Fruit fly (Drosophila melanogaster) whole organism, wandering third instar larva: ENCODE results near the gene CG2926.

Experiments used
- Abd-B ChIP-seq: fragments of >200 bp; optimal IDR thresholded peaks from 2 replicates; lab custom pipeline; 2017; ENCODE audit warnings: missing biosample characterization, missing genetic modification characterization
- CG32264 ChIP-seq: fragments of 200-800 bp; sonication (Bioruptor generic); optimal IDR thresholded peaks from 2 replicates; lab custom pipeline; 2016; ENCODE audit warnings: missing biosample characterization, missing genetic modification characterization
- CG9705 ChIP-seq: fragments of 200-800 bp; sonication (Bioruptor generic); optimal IDR thresholded peaks from 2 replicates; lab custom pipeline; 2018; ENCODE audit warnings: missing biosample characterization, mild to moderate bottlenecking, missing genetic modification characterization
- CrebA ChIP-seq: fragments of 200-800 bp; sonication (Bioruptor generic); optimal IDR thresholded peaks from 2 replicates; lab custom pipeline; 2016; ENCODE audit warnings: missing biosample characterization, mild to moderate bottlenecking, missing genetic modification characterization, borderline replicate concordance
- Dif ChIP-seq: fragments of 200-275, 200-300 bp; sonication (Bioruptor generic); optimal IDR thresholded peaks from 2 replicates; lab custom pipeline; 2018; ENCODE audit warnings: missing biosample characterization, missing genetic modification characterization; ENCODE audit not compliant: partially characterized antibody
- Hr78 ChIP-seq: fragments of >200 bp; optimal IDR thresholded peaks from 2 replicates; lab custom pipeline; 2017; ENCODE audit warnings: missing biosample characterization, missing genetic modification characterization
- Hr83 ChIP-seq: fragments of 200-300 bp; sonication (Bioruptor generic); optimal IDR thresholded peaks from 2 replicates; lab custom pipeline; 2016; ENCODE audit warnings: missing biosample characterization, mild to moderate bottlenecking, missing genetic modification characterization, moderate library complexity; ENCODE audit not compliant: poor library complexity, severe bottlenecking
- Myc ChIP-seq: fragments of >200 bp; optimal IDR thresholded peaks from 2 replicates; lab custom pipeline; 2017
- OdsH ChIP-seq: fragments of 200-800 bp; sonication (Bioruptor generic); optimal IDR thresholded peaks from 2 replicates; lab custom pipeline; 2016; ENCODE audit warnings: missing biosample characterization, mild to moderate bottlenecking, missing genetic modification characterization
- Rel ChIP-seq, 2 experiments: fragments of 200-800 bp; sonication (Bioruptor generic) in 1 of 2; optimal IDR thresholded peaks; 2 replicates in 1 of 2; 3 replicates in 1 of 2; lab custom pipeline; 2016 to 2019; ENCODE audit warnings: mild to moderate bottlenecking in 2 of 2, missing biosample characterization in 2 of 2, missing genetic modification characterization in 2 of 2, moderate library complexity in 1 of 2
- ey ChIP-seq: fragments of 200-800 bp; sonication (Bioruptor generic); optimal IDR thresholded peaks from 2 replicates; lab custom pipeline; 2016; ENCODE audit warnings: missing biosample characterization, missing genetic modification characterization
- foxo ChIP-seq, 2 experiments: fragments of 200-800 bp; sonication (Bioruptor generic); optimal IDR thresholded peaks; 2 replicates in 1 of 2; 3 replicates in 1 of 2; lab custom pipeline; 2016 to 2017; ENCODE audit warnings: missing biosample characterization in 2 of 2, missing genetic modification characterization in 2 of 2
- h ChIP-seq: fragments of 200-800 bp; sonication (Bioruptor generic); optimal IDR thresholded peaks from 3 replicates; lab custom pipeline; 2016; ENCODE audit warnings: missing biosample characterization, mild to moderate bottlenecking, missing genetic modification characterization
- jim ChIP-seq: fragments of 175-275, 200-325 bp; sonication (Bioruptor generic); optimal IDR thresholded peaks from 2 replicates; lab custom pipeline; 2016; ENCODE audit warnings: missing biosample characterization, mild to moderate bottlenecking, missing genetic modification characterization
- pan ChIP-seq: fragments of >200 bp; optimal IDR thresholded peaks from 2 replicates; lab custom pipeline; 2017
- sv ChIP-seq: fragments of 200-800 bp; sonication (Bioruptor generic); optimal IDR thresholded peaks from 3 replicates; lab custom pipeline; 2016; ENCODE audit warnings: missing biosample characterization, missing genetic modification characterization
- woc ChIP-seq: sonication (Bioruptor generic); optimal IDR thresholded peaks from 2 replicates; lab custom pipeline; 2016; ENCODE audit warnings: missing biosample characterization, mild to moderate bottlenecking, missing genetic modification characterization

CG2926 gene

DNA sequence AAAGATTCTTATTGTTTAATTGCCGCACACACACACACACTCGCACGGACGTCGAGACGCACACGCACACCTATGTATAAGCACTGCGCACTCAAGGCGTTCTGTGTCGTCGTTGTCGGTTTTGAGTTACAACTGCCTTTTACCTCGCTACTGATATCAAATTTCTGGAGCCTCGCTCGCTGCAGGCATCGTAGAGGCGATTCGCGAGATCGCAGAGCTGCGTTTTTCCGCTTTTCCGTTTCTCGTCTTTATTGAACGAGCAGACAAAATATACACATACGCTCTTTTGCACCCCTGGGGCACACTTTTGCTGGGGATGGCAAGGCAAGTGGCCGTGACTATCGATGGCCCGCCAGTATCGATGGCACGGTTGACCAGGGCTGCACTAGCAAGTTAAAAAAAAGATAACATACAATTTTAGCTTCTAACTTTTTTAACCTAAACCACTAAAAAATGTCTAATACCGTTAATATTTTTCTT lies 40.7 kb downstream of the CG2926 start, which contains the start of gene CG2519:
TSS of gene CG2519 (minus strand) at position 312 of the 480 bp plus-strand sequence.
- TF ChIP-seq Abd-B (GFP tag; lab: Kevin White, UChicago) (no peak), OdsH (GFP tag; lab: Kevin White, UChicago) (peak; percentile 32), Hr78 (GFP tag; lab: Kevin White, UChicago) (no peak), Rel (GFP tag; optimal IDR thresholded peaks at IDR 0.05; lab: Kevin White, UChicago) (no peak), Rel (tag; optimal IDR thresholded peaks at IDR 0.05; lab: Kevin White, UChicago) (peak; percentile 41), pan (lab: Kevin White, UChicago) (no peak), Hr83 (peak; percentile 87), Dif (GFP tag; lab: Kevin White, UChicago) (peak; percentile 31), ey (GFP tag; lab: Kevin White, UChicago) (peak; percentile 42), jim (GFP tag; lab: Kevin White, UChicago) (no peak), CG9705 (GFP tag; lab: Kevin White, UChicago) (peak; percentile 38), CG32264 (GFP tag; lab: Kevin White, UChicago) (no peak), h (GFP tag; lab: Kevin White, UChicago) (peak; percentile 87), sv (GFP tag; lab: Kevin White, UChicago) (peak; percentile 44), CrebA (GFP tag; lab: Kevin White, UChicago) (no peak), foxo (GFP tag; optimal IDR thresholded peaks at IDR 0.05; lab: Kevin White, UChicago) (peak in 1 of 2 experiments; percentile 69), woc (GFP tag; lab: Kevin White, UChicago) (peak; percentile 62), Myc (lab: Kevin White, UChicago) (peak; percentile 69)
